Fruit fly (Drosophila melanogaster) whole organism, prepupa: ENCODE data around the gene Ptip.

ENCODE experiments used
- Blimp-1 ChIP-seq: fragments of 200-800 bp; sonication (Bioruptor generic); optimal IDR thresholded peaks from 3 replicates; lab custom pipeline; 2017; ENCODE audit warnings: missing biosample characterization, missing genetic modification characterization, mild to moderate bottlenecking, moderate library complexity, missing genetic modification reagents
- CG10631 ChIP-seq: fragments of 200-800 bp; sonication (Bioruptor generic); optimal IDR thresholded peaks from 2 replicates; lab custom pipeline; 2016; ENCODE audit warnings: missing biosample characterization, missing genetic modification characterization
- CG10669 ChIP-seq: fragments of 200-800 bp; sonication (Bioruptor generic); optimal IDR thresholded peaks from 3 replicates; lab custom pipeline; 2018; ENCODE audit warnings: missing biosample characterization, mild to moderate bottlenecking, missing genetic modification characterization, moderate library complexity
- CG11294 ChIP-seq: fragments of 200-800 bp; sonication (Bioruptor generic); IDR thresholded peaks from 2 replicates; pipeline ENCODE4 v1.3.6; 2022; ENCODE audit warnings: missing biosample characterization, missing genetic modification characterization
- CG11762 ChIP-seq: fragments of 200-800 bp; sonication (Bioruptor generic); optimal IDR thresholded peaks from 3 replicates; lab custom pipeline; 2016; ENCODE audit warnings: missing biosample characterization, missing genetic modification characterization; ENCODE audit not compliant: insufficient read depth
- CG11902 ChIP-seq: fragments of 200-800 bp; sonication (Bioruptor generic); optimal IDR thresholded peaks from 3 replicates; lab custom pipeline; 2016; ENCODE audit warnings: missing biosample characterization, missing genetic modification characterization
- CG15336 ChIP-seq: fragments of 200-800 bp; sonication (Bioruptor generic); IDR thresholded peaks from 2 replicates; pipeline ENCODE4 v1.3.6; 2022; ENCODE audit warnings: missing biosample characterization, missing genetic modification characterization
- CG1621 ChIP-seq: fragments of 200-800 bp; sonication (Bioruptor generic); optimal IDR thresholded peaks from 3 replicates; lab custom pipeline; 2018; ENCODE audit warnings: missing biosample characterization, mild to moderate bottlenecking, missing genetic modification characterization
- CG16779 ChIP-seq: fragments of 200-800 bp; sonication (Bioruptor generic); optimal IDR thresholded peaks from 3 replicates; lab custom pipeline; 2017; ENCODE audit warnings: missing biosample characterization, mild to moderate bottlenecking, missing genetic modification characterization
- CG3032 ChIP-seq: fragments of 200-800 bp; optimal IDR thresholded peaks from 2 replicates; lab custom pipeline; 2019; ENCODE audit warnings: missing biosample characterization, mild to moderate bottlenecking, missing genetic modification characterization, moderate library complexity
- CG31627 ChIP-seq: fragments of 200-800 bp; sonication (Bioruptor generic); optimal IDR thresholded peaks from 3 replicates; lab custom pipeline; 2016; ENCODE audit warnings: missing biosample characterization, missing genetic modification characterization
- CG32006 ChIP-seq: fragments of 200-800 bp; sonication (Bioruptor generic); optimal IDR thresholded peaks from 3 replicates; lab custom pipeline; 2017; ENCODE audit warnings: missing biosample characterization, mild to moderate bottlenecking, missing genetic modification characterization
- CG34406 ChIP-seq: fragments of 200-800 bp; sonication (Bioruptor generic); optimal IDR thresholded peaks from 3 replicates; lab custom pipeline; 2016; ENCODE audit warnings: missing biosample characterization, missing genetic modification characterization
- CG4318 ChIP-seq: fragments of 200-800 bp; sonication (Bioruptor generic); optimal IDR thresholded peaks from 3 replicates; lab custom pipeline; 2017; ENCODE audit warnings: missing biosample characterization, mild to moderate bottlenecking, missing genetic modification characterization
- CG6163 ChIP-seq: fragments of 200-800 bp; sonication (Bioruptor generic); IDR thresholded peaks from 3 replicates; pipeline ENCODE4 v1.3.6; 2022; ENCODE audit warnings: missing biosample characterization, missing genetic modification characterization
- CG6276 ChIP-seq: fragments of 200-800 bp; sonication (Bioruptor generic); optimal IDR thresholded peaks from 2 replicates; lab custom pipeline; 2017; ENCODE audit warnings: missing biosample characterization, mild to moderate bottlenecking, missing genetic modification characterization
- CG6792 ChIP-seq: fragments of 200-800 bp; sonication (Bioruptor generic); optimal IDR thresholded peaks from 3 replicates; lab custom pipeline; 2016; ENCODE audit warnings: missing biosample characterization, missing genetic modification characterization
- CG6808 ChIP-seq: fragments of 200-800 bp; sonication (Bioruptor generic); optimal IDR thresholded peaks from 3 replicates; lab custom pipeline; 2017; ENCODE audit warnings: missing biosample characterization, missing genetic modification characterization, mild to moderate bottlenecking, moderate library complexity, missing genetic modification reagents
- CG6854 ChIP-seq: fragments of 200-800 bp; sonication (Bioruptor generic); optimal IDR thresholded peaks from 2 replicates; lab custom pipeline; 2017; ENCODE audit warnings: missing biosample characterization, mild to moderate bottlenecking, missing genetic modification characterization
- CG7368 ChIP-seq: fragments of 200-800 bp; sonication (Bioruptor generic); optimal IDR thresholded peaks from 3 replicates; lab custom pipeline; 2016; ENCODE audit warnings: missing biosample characterization, missing genetic modification characterization
- CG8119 ChIP-seq: fragments of 200-800 bp; sonication (Bioruptor generic); IDR thresholded peaks from 3 replicates; pipeline ENCODE4 v1.3.6; 2022; ENCODE audit warnings: missing biosample characterization, missing genetic modification characterization
- Eip75B ChIP-seq: fragments of 200-800 bp; sonication (Bioruptor generic); optimal IDR thresholded peaks from 3 replicates; lab custom pipeline; 2016; ENCODE audit warnings: missing biosample characterization, missing genetic modification characterization
- Eip93F ChIP-seq: fragments of 200-800 bp; sonication (Bioruptor generic); optimal IDR thresholded peaks from 2 replicates; lab custom pipeline; 2016; ENCODE audit warnings: missing biosample characterization, mild to moderate bottlenecking, missing genetic modification characterization
- Ets21C ChIP-seq: fragments of 200-800 bp; sonication (Bioruptor generic); optimal IDR thresholded peaks from 3 replicates; lab custom pipeline; 2016; ENCODE audit warnings: missing biosample characterization, missing genetic modification characterization
- Gug ChIP-seq: fragments of 200-800 bp; sonication (Bioruptor generic); IDR thresholded peaks from 2 replicates; pipeline ENCODE4 v1.3.6; 2022; ENCODE audit warnings: missing biosample characterization, missing genetic modification characterization
- Hr38 ChIP-seq: sonication (Bioruptor generic); optimal IDR thresholded peaks from 2 replicates; lab custom pipeline; 2016; ENCODE audit warnings: missing biosample characterization, missing genetic modification characterization
- Hr39 ChIP-seq: fragments of 200-800 bp; sonication (Bioruptor generic); optimal IDR thresholded peaks from 2 replicates; lab custom pipeline; 2016; ENCODE audit warnings: missing biosample characterization, missing genetic modification characterization
- Hr4 ChIP-seq: fragments of 200-800 bp; sonication (Bioruptor generic); optimal IDR thresholded peaks from 3 replicates; lab custom pipeline; 2016; ENCODE audit warnings: missing biosample characterization, missing genetic modification characterization
- Lpt ChIP-seq: fragments of 200-800 bp; sonication (Bioruptor generic); optimal IDR thresholded peaks from 3 replicates; lab custom pipeline; 2016; ENCODE audit warnings: missing biosample characterization, missing genetic modification characterization
- Met ChIP-seq: fragments of 200-800 bp; sonication (Bioruptor generic); optimal IDR thresholded peaks from 3 replicates; lab custom pipeline; 2016; ENCODE audit warnings: missing biosample characterization, missing genetic modification characterization
- OdsH ChIP-seq: fragments of 200-800 bp; sonication (Bioruptor generic); optimal IDR thresholded peaks from 3 replicates; lab custom pipeline; 2016; ENCODE audit warnings: missing biosample characterization, missing genetic modification characterization
- Smox ChIP-seq: fragments of 200-800 bp; sonication (Bioruptor generic); optimal IDR thresholded peaks from 3 replicates; lab custom pipeline; 2016; ENCODE audit warnings: missing biosample characterization, missing genetic modification characterization
- Sox102F ChIP-seq: fragments of 200-800 bp; sonication (Bioruptor generic); optimal IDR thresholded peaks from 2 replicates; lab custom pipeline; 2016; ENCODE audit warnings: missing biosample characterization, mild to moderate bottlenecking, missing genetic modification characterization
- Sox15 ChIP-seq: fragments of 200-800 bp; sonication (Bioruptor generic); optimal IDR thresholded peaks from 3 replicates; lab custom pipeline; 2016; ENCODE audit warnings: missing biosample characterization, missing genetic modification characterization
- achi ChIP-seq: fragments of 200-800 bp; sonication (Bioruptor generic); optimal IDR thresholded peaks from 3 replicates; lab custom pipeline; 2016; ENCODE audit warnings: missing biosample characterization, missing genetic modification characterization
- acj6 ChIP-seq: fragments of 200-800 bp; sonication (Bioruptor generic); optimal IDR thresholded peaks from 3 replicates; lab custom pipeline; 2016; ENCODE audit warnings: missing biosample characterization, missing genetic modification characterization
- cyc ChIP-seq: fragments of 200-800 bp; sonication (Bioruptor generic); optimal IDR thresholded peaks from 3 replicates; lab custom pipeline; 2016; ENCODE audit warnings: missing biosample characterization, missing genetic modification characterization
- dac ChIP-seq: fragments of 200-800 bp; sonication (Bioruptor generic); optimal IDR thresholded peaks from 2 replicates; lab custom pipeline; 2017; ENCODE audit warnings: missing biosample characterization, mild to moderate bottlenecking, missing genetic modification characterization
- dsx ChIP-seq: fragments of 200-800 bp; optimal IDR thresholded peaks from 3 replicates; lab custom pipeline; 2019; ENCODE audit warnings: missing biosample characterization, mild to moderate bottlenecking, missing genetic modification characterization, moderate library complexity; ENCODE audit not compliant: poor library complexity, severe bottlenecking
- eg ChIP-seq: fragments of 200-800 bp; sonication (Bioruptor generic); IDR thresholded peaks from 3 replicates; pipeline ENCODE4 v1.3.6; 2022; ENCODE audit warnings: missing biosample characterization, missing genetic modification characterization
- esn ChIP-seq: fragments of 200-800 bp; sonication (Bioruptor generic); optimal IDR thresholded peaks from 2 replicates; lab custom pipeline; 2016; ENCODE audit warnings: missing biosample characterization, mild to moderate bottlenecking, missing genetic modification characterization, moderate library complexity
- fd59A ChIP-seq: fragments of 200-800 bp; sonication (Bioruptor generic); optimal IDR thresholded peaks from 2 replicates; lab custom pipeline; 2017; ENCODE audit warnings: missing biosample characterization, mild to moderate bottlenecking, missing genetic modification characterization, missing genetic modification reagents
- fd85E ChIP-seq: fragments of 200-800 bp; sonication (Bioruptor generic); optimal IDR thresholded peaks from 3 replicates; lab custom pipeline; 2016; ENCODE audit warnings: missing biosample characterization, missing genetic modification characterization
- fkh ChIP-seq: fragments of 200-800 bp; sonication (Bioruptor generic); optimal IDR thresholded peaks from 3 replicates; lab custom pipeline; 2017; ENCODE audit warnings: missing biosample characterization, mild to moderate bottlenecking, missing genetic modification characterization, moderate library complexity
- lz ChIP-seq: fragments of 200-800 bp; sonication (Bioruptor generic); optimal IDR thresholded peaks from 3 replicates; lab custom pipeline; 2016; ENCODE audit warnings: missing biosample characterization, missing genetic modification characterization
- pdm3 ChIP-seq: fragments of 200-800 bp; sonication (Bioruptor generic); optimal IDR thresholded peaks from 3 replicates; lab custom pipeline; 2016; ENCODE audit warnings: missing biosample characterization, missing genetic modification characterization
- spab ChIP-seq: fragments of 200-800 bp; sonication (Bioruptor generic); optimal IDR thresholded peaks from 2 replicates; lab custom pipeline; 2017; ENCODE audit warnings: missing biosample characterization, mild to moderate bottlenecking, missing genetic modification characterization, missing genetic modification reagents
- ss ChIP-seq, 2 experiments: fragments of 200-800 bp; sonication (Bioruptor generic); optimal IDR thresholded peaks; 2 replicates in 1 of 2; 3 replicates in 1 of 2; lab custom pipeline; 2017 to 2018; ENCODE audit warnings: mild to moderate bottlenecking in 2 of 2, missing biosample characterization in 2 of 2, missing genetic modification characterization in 2 of 2, moderate library complexity in 1 of 2
- svp ChIP-seq: fragments of 200-800 bp; sonication (Bioruptor generic); peaks from one replicate; lab custom pipeline; 2016; ENCODE audit warnings: missing biosample characterization, missing genetic modification characterization
- topi ChIP-seq: fragments of 200-800 bp; sonication (Bioruptor generic); optimal IDR thresholded peaks from 3 replicates; lab custom pipeline; 2016; ENCODE audit warnings: missing biosample characterization, missing genetic modification characterization
- vri ChIP-seq: fragments of 200-800 bp; sonication (Bioruptor generic); optimal IDR thresholded peaks from 3 replicates; lab custom pipeline; 2016; ENCODE audit warnings: missing biosample characterization, mild to moderate bottlenecking, missing genetic modification characterization

Gene Ptip

dm6 chr3L:14004963-14005458, 23.9 kb downstream of the Ptip start:
- peak; percentile 98 for TF ChIP-seq achi (GFP tag; lab: Kevin White, UChicago)
- TF ChIP-seq CG6276 (GFP tag; lab: Kevin White, UChicago): peak; percentile 98
- peak; percentile 99 for TF ChIP-seq pdm3 (GFP tag; lab: Kevin White, UChicago)
- peak; percentile 99 for TF ChIP-seq CG15336
- peak; percentile 99 for TF ChIP-seq CG31627 (GFP tag; lab: Kevin White, UChicago)
- peak; percentile 97 for TF ChIP-seq fd59A (GFP tag; lab: Kevin White, UChicago)
- peak; percentile 92 for TF ChIP-seq CG6854 (GFP tag; lab: Kevin White, UChicago)
- peak; percentile 96 for TF ChIP-seq spab (GFP tag; lab: Kevin White, UChicago)
- peak; percentile 98 for TF ChIP-seq CG10669 (GFP tag; lab: Kevin White, UChicago)
- TF ChIP-seq CG11294 (GFP tag; lab: Robert Waterston, UW): peak; percentile 98
- peak; percentile 99 for TF ChIP-seq Eip75B (GFP tag; lab: Kevin White, UChicago)
- peak; percentile 99 for TF ChIP-seq Hr4
- peak; percentile 99 for TF ChIP-seq CG8119 (GFP tag; lab: Robert Waterston, UW)
- peak; percentile 99 for TF ChIP-seq Hr39 (GFP tag; lab: Kevin White, UChicago)
- peak; percentile 97 for TF ChIP-seq Smox
- peak; percentile 98 for TF ChIP-seq Hr38
- TF ChIP-seq cyc (GFP tag; lab: Kevin White, UChicago): peak; percentile 99
- peak; percentile 98 for TF ChIP-seq CG7368
- peak; percentile 96 for TF ChIP-seq CG1621 (tag; lab: Kevin White, UChicago)
- peak; percentile 98 for TF ChIP-seq lz (GFP tag; lab: Kevin White, UChicago)
- peak; percentile 97 for TF ChIP-seq Gug (GFP tag; lab: Robert Waterston, UW)
- TF ChIP-seq CG11762 (GFP tag; lab: Kevin White, UChicago): peak; percentile 96
- TF ChIP-seq ss (GFP tag; optimal IDR thresholded peaks at IDR 0.05; lab: Kevin White, UChicago): peak; percentile 92 to 96
- TF ChIP-seq fd85E: peak; percentile 92
- TF ChIP-seq dsx: peak; percentile 90
- TF ChIP-seq eg (GFP tag; lab: Robert Waterston, UW): peak; percentile 99
- peak; percentile 98 for TF ChIP-seq CG10631 (GFP tag; lab: Kevin White, UChicago)
- peak; percentile 94 for TF ChIP-seq Eip93F
- TF ChIP-seq acj6 (GFP tag; lab: Kevin White, UChicago): peak; percentile 99
- peak; percentile 97 for TF ChIP-seq Ets21C (GFP tag; lab: Kevin White, UChicago)
- TF ChIP-seq Sox102F (GFP tag; lab: Kevin White, UChicago): peak; percentile 96
- TF ChIP-seq CG16779: peak; percentile 97
- TF ChIP-seq CG6163 (GFP tag; lab: Robert Waterston, UW): peak; percentile 99
- peak; percentile 99 for TF ChIP-seq OdsH (GFP tag; lab: Kevin White, UChicago)
- peak; percentile 99 for TF ChIP-seq Lpt
- TF ChIP-seq CG3032 (tag; lab: Kevin White, UChicago): peak; percentile 94
- peak; percentile 98 for TF ChIP-seq Met (GFP tag; lab: Kevin White, UChicago)
- TF ChIP-seq fkh (GFP tag; lab: Kevin White, UChicago): peak; percentile 89
- TF ChIP-seq topi (GFP tag; lab: Kevin White, UChicago): peak; percentile 98
- TF ChIP-seq svp: peak; percentile 99
- TF ChIP-seq CG6808 (GFP tag; lab: Kevin White, UChicago): peak; percentile 95
- TF ChIP-seq Sox15 (GFP tag; lab: Kevin White, UChicago): peak; percentile 98
- TF ChIP-seq vri (GFP tag; lab: Kevin White, UChicago): peak; percentile 97
- TF ChIP-seq CG34406 (GFP tag; lab: Kevin White, UChicago): peak; percentile 98
- TF ChIP-seq CG11902: peak; percentile 99
- peak; percentile 98 for TF ChIP-seq CG4318 (GFP tag; lab: Kevin White, UChicago)
- TF ChIP-seq esn (GFP tag; lab: Kevin White, UChicago): peak; percentile 99
- peak; percentile 99 for TF ChIP-seq dac (GFP tag; lab: Kevin White, UChicago)
- peak; percentile 100 for TF ChIP-seq CG32006
- TF ChIP-seq CG6792 (GFP tag; lab: Kevin White, UChicago): peak; percentile 98
- TF ChIP-seq Blimp-1: peak; percentile 79
